Worm (Caenorhabditis elegans): ENCODE data around the gene Y50E8A.22.
"Not testable (repeated sequence)": the region's sequence is repeated elsewhere in the genome, so short reads cannot be mapped to it uniquely, and the experiment has no call there.

The Y50E8A.22 gene

ce11 chrV:14781130-14781529 is 32.2 kb upstream of the Y50E8A.22 start, which contains the start of gene Y50E8A.11:
Gene Y50E8A.11 (plus strand): TSS chrV:14781430.
- TF ChIP-seq lin-11 (tag; optimal IDR thresholded peaks at IDR 0.05) (no peak), eyg-1 (tag; optimal IDR thresholded peaks at IDR 0.05) (no peak), T23F11.4 (GFP tag; optimal IDR thresholded peaks at IDR 0.05) (no peak), zip-5 (tag; optimal IDR thresholded peaks at IDR 0.05) (no peak), npax-4 (tag; optimal IDR thresholded peaks at IDR 0.05) (no peak)

ce11 chrV:14779644-14780043 is 30.8 kb upstream of the Y50E8A.22 start, which contains the start of the genes scrm-7 and Y50E8A.10:
Gene scrm-7 (minus strand): TSS chrV:14779744.
Gene Y50E8A.10 (plus strand): TSS chrV:14779996.
- TF ChIP-seq sdc-2 (tag; optimal IDR thresholded peaks at IDR 0.05) = no peak
- no peak for TF ChIP-seq C08G9.2 (tag; optimal IDR thresholded peaks at IDR 0.05)
- TF ChIP-seq unc-42 (tag; optimal IDR thresholded peaks at IDR 0.05) = no peak

- TF ChIP-seq ceh-6 (GFP tag; optimal IDR thresholded peaks at IDR 0.05) (no peak), elt-2 (tag; optimal IDR thresholded peaks at IDR 0.05) (peak; percentile 14), pag-3 (tag; optimal IDR thresholded peaks at IDR 0.05; ENCODE audit: borderline replicate concordance) (no peak)
Observed at ce11 chrV:14773048-14773447, 24.2 kb upstream of the Y50E8A.22 start, which contains the start of gene haf-7. Gene haf-7 (plus strand): TSS chrV:14773258.

ce11 chrV:14763582-14763981 is 14.7 kb upstream of the Y50E8A.22 start:
- TF ChIP-seq ama-1 (optimal IDR thresholded peaks at IDR 0.05) = no peak
- TF ChIP-seq F13H6.1 (tag; optimal IDR thresholded peaks at IDR 0.05) = no peak
- no peak for TF ChIP-seq eyg-1 (tag; optimal IDR thresholded peaks at IDR 0.05)
- TF ChIP-seq hlh-6 (tag; optimal IDR thresholded peaks at IDR 0.05) = no peak
- no peak for TF ChIP-seq hlh-13 (GFP tag; optimal IDR thresholded peaks at IDR 0.05)
- no peak for TF ChIP-seq ztf-16 (tag; optimal IDR thresholded peaks at IDR 0.05)
- no peak for TF ChIP-seq pag-3 (tag; optimal IDR thresholded peaks at IDR 0.05; ENCODE audit: borderline replicate concordance)
- no peak for TF ChIP-seq lin-11 (tag; optimal IDR thresholded peaks at IDR 0.05)
- TF ChIP-seq sox-2 (GFP tag; IDR thresholded peaks at IDR 0.05) = no peak
- no peak for TF ChIP-seq mec-3 (tag; optimal IDR thresholded peaks at IDR 0.05; ENCODE audit: borderline replicate concordance)
- no peak for TF ChIP-seq ahr-1 (tag; optimal IDR thresholded peaks at IDR 0.05)
- no peak for TF ChIP-seq ref-2 (tag; optimal IDR thresholded peaks at IDR 0.05)
- TF ChIP-seq ceh-48 (tag; optimal IDR thresholded peaks at IDR 0.05) = no peak
- TF ChIP-seq tbx-7 (tag; optimal IDR thresholded peaks at IDR 0.05) = no peak
- TF ChIP-seq zip-5 (tag; optimal IDR thresholded peaks at IDR 0.05) = no peak
- no peak for TF ChIP-seq pqm-1 (tag; optimal IDR thresholded peaks at IDR 0.05)
- TF ChIP-seq pha-4 (tag; optimal IDR thresholded peaks at IDR 0.05) = no peak
- no peak for TF ChIP-seq lim-6 (tag; optimal IDR thresholded peaks at IDR 0.05)
- TF ChIP-seq pha-2 (tag; optimal IDR thresholded peaks at IDR 0.05) = no peak

ce11 chrV:14762563-14762962 is 13.7 kb upstream of the Y50E8A.22 start:
- TF ChIP-seq unc-3 (GFP tag; conservative IDR thresholded peaks at IDR 0.05) (no peak), unc-3 (tag; optimal IDR thresholded peaks at IDR 0.05) (no peak), ztf-16 (tag; optimal IDR thresholded peaks at IDR 0.05) (no peak), ceh-19 (GFP tag; optimal IDR thresholded peaks at IDR 0.05) (no peak), unc-86 (tag; optimal IDR thresholded peaks at IDR 0.05) (no peak), tbx-2 (tag; optimal IDR thresholded peaks at IDR 0.05) (no peak), eyg-1 (tag; optimal IDR thresholded peaks at IDR 0.05) (no peak), ceh-31 (tag; optimal IDR thresholded peaks at IDR 0.05) (no peak), pat-9 (tag; optimal IDR thresholded peaks at IDR 0.05) (no peak), pha-2 (tag; optimal IDR thresholded peaks at IDR 0.05) (no peak)

ce11 chrV:14750357-14750756 is 1.5 kb upstream of the Y50E8A.22 start, which contains the start of gene nspa-10:
Gene nspa-10 (minus strand): TSS chrV:14750457.
- not testable (repeated sequence) for TF ChIP-seq T23F11.4 (GFP tag; optimal IDR thresholded peaks at IDR 0.05); unc-86 (tag; optimal IDR thresholded peaks at IDR 0.05); C38D4.7 (GFP tag; optimal IDR thresholded peaks at IDR 0.05)

All from whole organism, late embryonic.